Worm (Caenorhabditis elegans): ENCODE data around the gene dgk-2.

DNA sequence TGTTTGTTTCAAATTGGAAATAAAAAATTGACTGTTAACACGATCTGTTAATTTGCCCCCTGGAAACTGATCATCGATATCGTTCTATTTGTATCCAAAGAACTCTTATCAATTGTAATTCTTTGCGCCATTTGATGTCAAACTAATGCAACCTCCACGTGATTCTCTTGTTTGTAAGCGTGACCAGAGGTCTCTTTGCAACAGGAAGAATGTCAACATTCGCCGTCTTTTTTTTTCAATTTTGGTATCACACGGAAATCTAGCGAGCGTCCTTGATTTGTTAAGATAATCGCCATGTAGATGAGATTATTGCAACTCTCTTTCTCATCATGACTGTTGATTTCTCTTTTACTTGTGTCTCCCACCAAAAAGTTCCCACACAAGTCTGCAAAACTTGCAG is 24.7 kb upstream of the dgk-2 start:
- TF ChIP-seq pag-3 (tag; optimal IDR thresholded peaks at IDR 0.05; ENCODE audit: borderline replicate concordance) (no peak), ets-4 (tag; optimal IDR thresholded peaks at IDR 0.05) (no peak), unc-86 (tag; optimal IDR thresholded peaks at IDR 0.05) (no peak), tbx-2 (tag; optimal IDR thresholded peaks at IDR 0.05) (no peak), madf-2 (tag; optimal IDR thresholded peaks at IDR 0.05) (no peak), C38D4.7 (GFP tag; optimal IDR thresholded peaks at IDR 0.05) (no peak), pqm-1 (tag; optimal IDR thresholded peaks at IDR 0.05) (no peak), dmd-4 (tag; optimal IDR thresholded peaks at IDR 0.05; ENCODE audit: borderline replicate concordance) (no peak), dve-1 (tag; optimal IDR thresholded peaks at IDR 0.05) (no peak), hlh-30 (tag; optimal IDR thresholded peaks at IDR 0.05; ENCODE audit: insufficient read depth) (no peak), unc-42 (tag; optimal IDR thresholded peaks at IDR 0.05) (no peak), ama-1 (optimal IDR thresholded peaks at IDR 0.05) (no peak), gmeb-2 (tag; optimal IDR thresholded peaks at IDR 0.05) (no peak), K09A11.1 (tag; optimal IDR thresholded peaks at IDR 0.05; ENCODE audit: insufficient read depth) (no peak)
